Worm (Caenorhabditis elegans): ENCODE results near the gene exc-14.

exc-14 gene

ce11 chrV:5036364-5036763 is 9.6 kb downstream of the exc-14 start, which contains the start of gene K11D12.7:
Gene K11D12.7, minus strand, starts transcription at chrV:5036464.
- TF ChIP-seq snpc-4 (tag; optimal IDR thresholded peaks at IDR 0.05) (no peak), bed-3 (GFP tag; optimal IDR thresholded peaks at IDR 0.05) (no peak), ces-1 (GFP tag; optimal IDR thresholded peaks at IDR 0.05) (no peak), ztf-11 (tag; optimal IDR thresholded peaks at IDR 0.05) (no peak), ceh-43 (GFP tag; optimal IDR thresholded peaks at IDR 0.05) (no peak), elt-1 (tag; optimal IDR thresholded peaks at IDR 0.05; ENCODE audit: borderline replicate concordance, insufficient read depth) (no peak), lsy-2 (tag; optimal IDR thresholded peaks at IDR 0.05) (no peak), unc-62 (GFP tag; optimal IDR thresholded peaks at IDR 0.05) (no peak)

- TF ChIP-seq nhr-237 (tag; optimal IDR thresholded peaks at IDR 0.05) (no peak), unc-120 (tag; optimal IDR thresholded peaks at IDR 0.05; ENCODE audit: poor library complexity, severe bottlenecking) (no peak), elt-1 (tag; optimal IDR thresholded peaks at IDR 0.05; ENCODE audit: borderline replicate concordance, insufficient read depth) (no peak), blmp-1 (tag; optimal IDR thresholded peaks at IDR 0.05) (no peak), ces-1 (GFP tag; optimal IDR thresholded peaks at IDR 0.05) (no peak), hlh-1 (tag; optimal IDR thresholded peaks at IDR 0.05) (no peak), cnd-1 (tag; optimal IDR thresholded peaks at IDR 0.05) (no peak), ceh-39 (tag; optimal IDR thresholded peaks at IDR 0.05) (no peak), zip-8 (tag; optimal IDR thresholded peaks at IDR 0.05) (no peak), flh-1 (GFP tag; optimal IDR thresholded peaks at IDR 0.05) (no peak)
These were observed 10.9 kb downstream of the exc-14 start, which contains the start of gene K11D12.6 for ce11 chrV:5035058-5035457. Gene K11D12.6, minus strand, starts transcription at chrV:5035158.

ce11 chrV:5033099-5033498 is 12.9 kb downstream of the exc-14 start, which contains the start of gene K11D12.13:
Gene K11D12.13, plus strand, starts transcription at chrV:5033399.
- TF ChIP-seq bed-3 (GFP tag; optimal IDR thresholded peaks at IDR 0.05) (no peak), nhr-2 (tag; optimal IDR thresholded peaks at IDR 0.05) (no peak), elt-1 (tag; optimal IDR thresholded peaks at IDR 0.05; ENCODE audit: borderline replicate concordance, insufficient read depth) (no peak), nhr-237 (tag; optimal IDR thresholded peaks at IDR 0.05) (no peak), cnd-1 (tag; optimal IDR thresholded peaks at IDR 0.05) (no peak), ztf-11 (tag; optimal IDR thresholded peaks at IDR 0.05) (no peak), unc-62 (GFP tag; optimal IDR thresholded peaks at IDR 0.05) (no peak), ces-1 (GFP tag; optimal IDR thresholded peaks at IDR 0.05) (no peak), blmp-1 (tag; optimal IDR thresholded peaks at IDR 0.05) (no peak), mep-1 (tag; optimal IDR thresholded peaks at IDR 0.05) (no peak), lsy-2 (tag; optimal IDR thresholded peaks at IDR 0.05) (no peak), nhr-76 (tag; optimal IDR thresholded peaks at IDR 0.05) (no peak), nhr-12 (tag; optimal IDR thresholded peaks at IDR 0.05) (no peak)

ce11 chrV:5032176-5032575 is 13.8 kb downstream of the exc-14 start:
- TF ChIP-seq hlh-1 (tag; optimal IDR thresholded peaks at IDR 0.05) = peak; percentile 29
- no peak for TF ChIP-seq mab-5 (tag; optimal IDR thresholded peaks at IDR 0.05)

ce11 chrV:5031764-5032163 is 14.2 kb downstream of the exc-14 start:
- TF ChIP-seq nhr-28 (tag; optimal IDR thresholded peaks at IDR 0.05) = no peak
- TF ChIP-seq ceh-83 (GFP tag; optimal IDR thresholded peaks at IDR 0.05) = no peak
- no peak for TF ChIP-seq zip-8 (tag; optimal IDR thresholded peaks at IDR 0.05)
- TF ChIP-seq sptf-1 (tag; optimal IDR thresholded peaks at IDR 0.05) = no peak
- no peak for TF ChIP-seq elt-3 (tag; optimal IDR thresholded peaks at IDR 0.05)
- TF ChIP-seq mls-2 (tag; optimal IDR thresholded peaks at IDR 0.05) = no peak
- TF ChIP-seq ztf-11 (tag; optimal IDR thresholded peaks at IDR 0.05) = no peak
- TF ChIP-seq M03D4.4 (tag; optimal IDR thresholded peaks at IDR 0.05) = no peak
- TF ChIP-seq cnd-1 (tag; optimal IDR thresholded peaks at IDR 0.05) = no peak
- TF ChIP-seq bed-3 (GFP tag; optimal IDR thresholded peaks at IDR 0.05) = no peak
- no peak for TF ChIP-seq elt-1 (tag; optimal IDR thresholded peaks at IDR 0.05; ENCODE audit: borderline replicate concordance, insufficient read depth)
- TF ChIP-seq lin-13 (tag; optimal IDR thresholded peaks at IDR 0.05) = no peak
- no peak for TF ChIP-seq mep-1 (tag; optimal IDR thresholded peaks at IDR 0.05)
- no peak for TF ChIP-seq flh-1 (GFP tag; optimal IDR thresholded peaks at IDR 0.05)
- TF ChIP-seq tbx-8 (GFP tag; optimal IDR thresholded peaks at IDR 0.05) = no peak
- no peak for TF ChIP-seq ces-1 (GFP tag; optimal IDR thresholded peaks at IDR 0.05)
- no peak for TF ChIP-seq nhr-12 (tag; optimal IDR thresholded peaks at IDR 0.05)
- TF ChIP-seq hlh-1 (tag; optimal IDR thresholded peaks at IDR 0.05) = no peak

ce11 chrV:5030715-5031114 is 15.3 kb downstream of the exc-14 start, which contains the start of gene swt-7:
Gene swt-7, minus strand, starts transcription at chrV:5030815.
- TF ChIP-seq mls-2 (tag; optimal IDR thresholded peaks at IDR 0.05) = no peak
- no peak for TF ChIP-seq pha-4 (tag; optimal IDR thresholded peaks at IDR 0.05)
- TF ChIP-seq hlh-1 (tag; optimal IDR thresholded peaks at IDR 0.05) = no peak

Measured in whole organism, mixed stage, embryonic.